Fruit fly (Drosophila melanogaster): Measurements from ENCODE around the gene CG9948.

DNA sequence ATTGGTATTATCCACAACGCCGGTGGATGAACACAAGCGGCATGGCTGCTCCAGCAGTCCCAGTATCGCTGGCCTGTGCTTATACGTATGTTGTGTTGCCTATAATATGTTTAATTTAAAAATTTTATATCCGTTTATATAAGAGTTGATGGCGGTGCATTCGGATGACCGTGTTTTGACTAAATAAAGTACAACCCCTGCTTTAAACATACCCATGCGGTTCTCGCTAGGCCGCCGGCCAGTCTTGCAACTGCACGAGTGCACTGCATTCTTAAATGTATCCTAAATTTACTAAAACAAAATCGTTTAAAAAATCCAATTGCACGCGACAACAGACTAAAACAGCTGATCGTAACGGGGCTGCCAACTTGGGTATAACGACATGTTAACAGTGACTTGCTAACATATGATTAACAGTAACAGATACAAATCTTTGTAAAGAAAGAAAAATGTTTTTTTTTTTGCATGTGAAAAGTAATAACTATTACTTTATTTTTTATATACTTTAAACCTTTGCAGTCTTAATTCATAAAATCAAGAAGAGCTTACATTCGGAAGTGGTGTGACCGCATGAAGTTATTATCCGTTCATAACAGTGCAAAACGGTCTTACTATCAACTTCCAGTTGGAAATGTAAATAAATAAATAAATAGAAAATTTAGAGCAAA, 2.1 kb downstream of the CG9948 start, which contains the start of the genes Uqcc1 and Surf1:
- TF ChIP-seq CTCF (optimal IDR thresholded peaks at IDR 0.05) (no peak), CG8478 (optimal IDR thresholded peaks at IDR 0.05) (no peak)

Data from S2 (cell line).